Worm (Caenorhabditis elegans): ENCODE measurements around the gene best-15.

DNA sequence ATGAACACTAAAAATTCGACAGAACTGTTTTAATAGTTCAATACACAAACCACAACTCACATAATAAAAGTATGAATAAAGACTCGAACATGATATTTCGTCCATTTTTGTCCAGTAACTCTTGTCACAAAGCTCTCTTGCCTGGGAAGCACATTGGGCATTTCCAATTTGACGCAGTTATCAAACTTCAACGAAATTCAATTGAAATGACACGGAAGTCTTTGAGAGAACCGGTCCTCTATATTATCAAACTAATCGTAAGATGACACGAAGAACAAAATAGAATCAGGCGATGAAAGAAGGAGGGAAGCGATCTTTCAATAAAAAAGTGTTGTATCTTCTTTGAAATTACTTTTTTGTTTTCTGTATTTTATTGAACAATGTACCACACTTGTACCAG lies 23.0 kb upstream of the best-15 start, which contains the start of gene T11G6.3:
- TF ChIP-seq ama-1 (optimal IDR thresholded peaks at IDR 0.05) (no peak), ceh-34 (tag; optimal IDR thresholded peaks at IDR 0.05) (no peak), pha-4 (tag; optimal IDR thresholded peaks at IDR 0.05) (no peak), npax-4 (tag; optimal IDR thresholded peaks at IDR 0.05) (no peak), nhr-11 (tag; optimal IDR thresholded peaks at IDR 0.05) (no peak), ceh-2 (tag; optimal IDR thresholded peaks at IDR 0.05) (no peak), elt-2 (tag; optimal IDR thresholded peaks at IDR 0.05) (no peak), tbx-2 (tag; optimal IDR thresholded peaks at IDR 0.05) (no peak)

Measured in whole organism, late embryonic.